Fruit fly (Drosophila melanogaster): ENCODE data around the gene inaF-B.

dm6 chrX:11731665-11732064 lies 905 bp downstream of the inaF-B start, which contains the start of gene inaF-C:
- TF ChIP-seq h (optimal IDR thresholded peaks at IDR 0.05), result no peak
- no peak for TF ChIP-seq insv (optimal IDR thresholded peaks at IDR 0.05)
- no peak for TF ChIP-seq psq (optimal IDR thresholded peaks at IDR 0.05)
- TF ChIP-seq Myc (optimal IDR thresholded peaks at IDR 0.05), result no peak
- TF ChIP-seq Sin3A (optimal IDR thresholded peaks at IDR 0.05), result no peak
- no peak for TF ChIP-seq ttk (optimal IDR thresholded peaks at IDR 0.05)

All from Kc167 (cell line).